Worm (Caenorhabditis elegans) whole organism, L4/young adult: ENCODE results near the gene F53H2.1.
"Not testable (repeated sequence)": the region's sequence is repeated elsewhere in the genome, so short reads cannot be mapped to it uniquely, and the experiment has no call there.

Source experiments
- W03F9.2 ChIP-seq: fragments of 150-350 bp; optimal IDR thresholded peaks from 2 replicates; lab custom pipeline; 2014; ENCODE audit warnings: missing biosample characterization, missing genetic modification characterization
- dao-5 ChIP-seq: sonication (generic microtip); optimal IDR thresholded peaks from 2 replicates; lab custom pipeline; 2016; ENCODE audit warnings: missing genotype, missing genetic modification characterization, moderate library complexity, missing compliant biosample characterization
- him-1 ChIP-seq: sonication (generic microtip); optimal IDR thresholded peaks from 2 replicates; lab custom pipeline; 2016; ENCODE audit warnings: missing genotype, missing genetic modification reagents, missing genetic modification characterization, missing compliant biosample characterization

The F53H2.1 gene

ce11 chrV:20387415-20387814, at the start of gene F53H2.1:
F53H2.1 (plus strand) TSS chrV:20387715.
- no peak for TF ChIP-seq dao-5 (tag; lab: Kevin White, UChicago)
- no peak for TF ChIP-seq him-1
- TF ChIP-seq W03F9.2 = no peak

- TF ChIP-seq W03F9.2 = no peak
- no peak for TF ChIP-seq dao-5 (tag; lab: Kevin White, UChicago)
- TF ChIP-seq him-1 = no peak
Measured at ce11 chrV:20338020-20338419, 49.5 kb upstream of the F53H2.1 start.

DNA sequence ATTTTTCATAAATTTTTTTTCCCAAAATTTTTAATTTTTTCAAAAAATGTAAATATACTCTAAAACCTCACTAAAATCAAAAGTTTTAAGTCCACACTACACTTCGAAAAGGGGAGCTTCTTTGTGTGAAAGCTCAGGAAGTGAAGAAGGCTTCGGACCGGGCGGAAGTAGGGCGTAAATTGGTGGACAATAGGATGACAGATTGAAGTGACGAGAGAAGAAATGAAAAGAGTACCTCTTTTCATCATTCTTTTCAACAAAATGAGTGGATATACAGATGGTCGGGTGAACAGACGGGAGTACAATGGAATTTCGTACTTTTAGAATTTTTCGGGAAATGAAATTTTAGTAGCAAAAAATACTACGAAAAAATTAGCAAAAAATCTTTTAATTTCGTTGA, 48.6 kb upstream of the F53H2.1 start:
- no peak for TF ChIP-seq W03F9.2
- no peak for TF ChIP-seq him-1
- TF ChIP-seq dao-5 (tag; lab: Kevin White, UChicago) = no peak

DNA sequence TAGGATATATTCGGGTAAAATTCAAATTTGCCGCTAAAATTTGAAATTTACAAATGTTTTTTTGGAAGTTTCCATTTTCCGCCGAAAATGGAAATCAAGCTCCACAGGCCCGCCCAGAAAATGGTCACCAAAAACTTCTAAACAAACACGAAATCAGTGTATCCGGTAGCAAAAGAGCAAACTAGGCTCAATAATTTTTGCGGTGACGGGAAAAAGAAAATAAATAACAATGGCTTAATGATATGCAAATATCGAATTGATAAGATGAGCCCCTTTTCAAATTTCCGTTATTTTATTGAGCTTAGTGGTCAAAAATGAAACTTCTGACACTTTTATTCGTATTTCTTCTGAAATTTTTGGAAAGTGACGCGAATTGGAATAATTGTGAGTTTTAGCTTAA, 42.6 kb upstream of the F53H2.1 start, which contains the start of gene Y38H6A.3:
Y38H6A.3 (plus strand) TSS at position 301 of the 400 bp plus-strand sequence.
- no peak for TF ChIP-seq him-1
- TF ChIP-seq dao-5 (tag; lab: Kevin White, UChicago) = no peak
- TF ChIP-seq W03F9.2 = no peak

ce11 chrV:20347625-20348024, 39.9 kb upstream of the F53H2.1 start:
- no peak for TF ChIP-seq him-1
- no peak for TF ChIP-seq W03F9.2
- TF ChIP-seq dao-5 (tag; lab: Kevin White, UChicago) = no peak

- no peak for TF ChIP-seq dao-5 (tag; lab: Kevin White, UChicago)
Measured at ce11 chrV:20350382-20350781, 37.1 kb upstream of the F53H2.1 start.

ce11 chrV:20351195-20351594, 36.3 kb upstream of the F53H2.1 start, which contains the start of gene K02E2.1:
K02E2.1 (plus strand) TSS chrV:20351495.
- TF ChIP-seq dao-5 (tag; lab: Kevin White, UChicago) (no peak), W03F9.2 (no peak), him-1 (no peak)

- TF ChIP-seq dao-5 (tag; lab: Kevin White, UChicago) (no peak), W03F9.2 (no peak), him-1 (no peak)
Measured at ce11 chrV:20356472-20356871, 31.0 kb upstream of the F53H2.1 start, which contains the start of gene grd-11. grd-11 (plus strand) TSS chrV:20356772.

DNA sequence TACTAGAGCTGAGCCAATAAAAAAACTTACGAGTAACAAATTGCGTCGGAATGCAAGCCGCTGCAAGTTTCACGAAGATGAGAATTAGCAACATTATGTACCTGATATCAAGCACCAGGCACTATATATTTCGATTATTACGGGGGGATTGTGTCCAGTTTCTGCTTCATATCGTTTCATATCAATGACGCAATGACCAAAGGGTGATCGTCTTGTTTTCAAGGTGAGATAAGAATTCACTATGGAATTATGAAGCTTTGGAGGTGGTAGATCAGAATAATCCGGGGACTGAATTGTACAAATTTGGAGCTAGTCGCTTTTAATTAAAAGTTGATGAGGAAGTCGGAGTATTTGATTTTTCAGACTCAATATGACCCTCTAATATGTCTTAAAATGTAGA, 20.7 kb upstream of the F53H2.1 start, which contains the start of gene K02E2.8:
K02E2.8 (minus strand) TSS at position 101 of the 400 bp plus-strand sequence.
- TF ChIP-seq dao-5 (tag; lab: Kevin White, UChicago) (no peak), him-1 (no peak), W03F9.2 (no peak)

- TF ChIP-seq W03F9.2; him-1; dao-5 (tag; lab: Kevin White, UChicago): not testable (repeated sequence)
Measured at ce11 chrV:20369153-20369552, 18.4 kb upstream of the F53H2.1 start, which contains the start of gene srh-177. srh-177 (minus strand) TSS chrV:20369253.

DNA sequence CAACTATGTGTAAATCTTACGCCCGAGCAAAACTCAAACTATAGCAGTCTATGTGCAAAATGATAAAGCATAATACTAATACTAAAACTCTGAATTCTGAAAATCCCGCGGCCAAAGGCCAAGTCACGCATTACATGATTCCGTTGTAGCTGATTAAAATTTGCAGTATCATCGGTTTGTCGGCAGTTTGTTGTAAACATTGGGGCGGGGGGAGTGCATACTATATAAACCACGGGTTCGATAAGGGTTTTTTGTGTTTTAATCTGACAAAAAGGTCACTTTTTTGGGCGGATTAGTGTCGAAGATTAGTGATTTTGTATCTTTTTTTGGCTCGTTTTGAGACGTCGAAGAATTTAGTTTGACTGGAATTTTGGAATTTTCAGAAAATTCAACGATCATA, 13.0 kb upstream of the F53H2.1 start:
- TF ChIP-seq him-1 (no peak), W03F9.2 (no peak), dao-5 (tag; lab: Kevin White, UChicago) (no peak)

- TF ChIP-seq him-1 (no peak), W03F9.2 (no peak), dao-5 (tag; lab: Kevin White, UChicago) (no peak)
Measured at ce11 chrV:20375236-20375635, 12.3 kb upstream of the F53H2.1 start, which contains the start of gene ins-35. ins-35 (plus strand) TSS chrV:20375536.

DNA sequence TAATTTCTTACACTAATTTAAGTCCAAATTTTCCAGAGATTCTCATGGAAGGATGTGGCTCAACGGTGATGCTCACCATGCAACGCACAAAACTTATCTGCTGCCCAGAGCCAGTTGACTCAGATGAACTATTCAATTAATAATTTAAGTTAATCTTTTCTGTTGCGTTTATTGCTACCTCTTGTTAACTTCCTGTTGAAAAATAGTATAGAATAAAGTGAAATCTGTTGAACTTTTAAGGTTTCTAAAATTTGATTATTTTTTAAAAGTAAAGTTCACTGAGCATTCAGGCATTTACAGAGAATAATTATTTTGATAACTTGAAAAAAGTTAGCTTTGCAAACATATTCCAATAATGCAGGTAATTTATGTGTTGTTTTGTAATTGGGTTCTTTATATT, 11.4 kb upstream of the F53H2.1 start:
- TF ChIP-seq W03F9.2 = no peak
- TF ChIP-seq him-1 = no peak
- no peak for TF ChIP-seq dao-5 (tag; lab: Kevin White, UChicago)

ce11 chrV:20380320-20380719, 7.2 kb upstream of the F53H2.1 start, which contains the start of gene K02E2.6:
K02E2.6 (plus strand) TSS chrV:20380561.
- no peak for TF ChIP-seq dao-5 (tag; lab: Kevin White, UChicago)
- TF ChIP-seq W03F9.2 = no peak
- TF ChIP-seq him-1 = no peak

DNA sequence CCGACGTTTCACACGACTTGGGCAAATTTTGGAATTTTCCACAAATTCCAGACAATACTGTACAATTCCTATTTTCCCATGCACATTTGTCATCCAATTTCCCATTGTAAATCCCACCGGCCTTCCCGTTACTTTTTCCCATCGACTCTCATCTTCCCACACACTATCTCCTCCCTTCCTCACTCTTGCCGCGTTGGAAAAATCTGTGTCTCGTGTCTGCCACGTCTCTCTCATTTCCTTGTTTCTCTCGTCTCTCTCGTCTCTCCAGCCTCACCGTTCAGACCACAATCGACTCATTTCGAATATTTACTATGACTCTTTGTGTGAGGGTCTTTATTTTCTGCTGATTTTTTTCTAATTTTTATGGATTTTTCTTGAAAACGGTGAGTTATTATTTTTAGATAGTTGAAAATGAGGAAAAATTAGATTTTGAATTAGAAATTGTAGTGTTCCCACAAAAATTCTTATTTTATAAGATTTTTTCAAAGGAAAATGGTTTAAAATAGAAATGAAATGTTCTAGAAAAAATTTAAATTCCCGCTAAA, 4.4 kb upstream of the F53H2.1 start, which contains the start of gene K02E2.11:
K02E2.11 (plus strand) TSS at position 251 of the 545 bp plus-strand sequence.
- TF ChIP-seq him-1 = no peak
- peak; percentile 11 for TF ChIP-seq W03F9.2

DNA sequence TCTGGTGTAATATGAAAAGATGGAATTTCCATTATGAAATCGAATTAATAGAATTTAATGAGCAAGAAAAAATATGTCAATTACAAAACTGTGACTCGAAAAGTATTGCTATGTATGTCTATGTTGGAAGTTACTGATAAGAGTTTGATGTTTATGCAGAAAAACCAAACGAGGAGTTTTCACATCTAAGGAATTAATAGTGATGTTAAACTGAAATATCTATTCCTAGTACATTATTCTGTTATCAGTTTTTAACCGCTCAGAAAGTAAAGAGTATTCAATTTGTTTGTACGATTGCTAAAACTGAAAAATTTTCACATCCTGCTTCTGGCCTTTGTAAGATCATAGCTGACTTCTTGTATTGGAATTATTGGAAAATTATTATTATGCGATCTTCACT, 573 bp upstream of the F53H2.1 start, which contains the start of gene K02E2.7:
K02E2.7 (minus strand) TSS at position 101 of the 400 bp plus-strand sequence.
- TF ChIP-seq dao-5 (tag; lab: Kevin White, UChicago) (no peak), him-1 (no peak), W03F9.2 (no peak)
